Fruit fly (Drosophila melanogaster) whole organism, embryonic: Measurements from ENCODE around the gene ocn.

Source experiments
- Blimp-1 ChIP-seq: fragments of 200-800 bp; sonication (Bioruptor generic); optimal IDR thresholded peaks from 3 replicates; lab custom pipeline; 2018; ENCODE audit warnings: missing biosample characterization, missing genetic modification characterization, mild to moderate bottlenecking, moderate library complexity, missing genetic modification reagents
- CG11456 ChIP-seq: fragments of 200-800 bp; sonication (Bioruptor generic); IDR thresholded peaks from 3 replicates; pipeline ENCODE4 v1.3.6; 2022; ENCODE audit warnings: missing biosample characterization, missing genetic modification characterization
- CG13287 ChIP-seq: fragments of 200-800 bp; sonication (Bioruptor generic); IDR thresholded peaks from 2 replicates; pipeline ENCODE4 v1.3.6; 2022; ENCODE audit warnings: missing biosample characterization, missing genetic modification characterization; ENCODE audit not compliant: partially characterized antibody
- CG15601 ChIP-seq: fragments of 200-800 bp; sonication (Bioruptor generic); optimal IDR thresholded peaks from 3 replicates; lab custom pipeline; 2019; ENCODE audit warnings: missing biosample characterization, mild to moderate bottlenecking, missing genetic modification characterization, moderate library complexity
- CG1647 ChIP-seq: fragments of 200-800 bp; sonication (Bioruptor generic); optimal IDR thresholded peaks from 3 replicates; lab custom pipeline; 2016; ENCODE audit warnings: missing biosample characterization, missing genetic modification characterization
- CG16863 ChIP-seq: fragments of 200-800 bp; sonication (Bioruptor generic); optimal IDR thresholded peaks from 3 replicates; lab custom pipeline; 2016; ENCODE audit warnings: missing biosample characterization, missing genetic modification characterization
- CG18476 ChIP-seq: fragments of 200-800 bp; sonication (Bioruptor generic); optimal IDR thresholded peaks from 2 replicates; lab custom pipeline; 2016; ENCODE audit warnings: missing biosample characterization, mild to moderate bottlenecking, missing genetic modification characterization
- CG2202 ChIP-seq: fragments of 200-800 bp; sonication (Bioruptor generic); optimal IDR thresholded peaks from 2 replicates; lab custom pipeline; 2018; ENCODE audit warnings: missing biosample characterization, mild to moderate bottlenecking, missing genetic modification characterization
- CG2712 ChIP-seq: fragments of 200-800 bp; optimal IDR thresholded peaks from 3 replicates; lab custom pipeline; 2019; ENCODE audit warnings: missing biosample characterization, mild to moderate bottlenecking, missing genetic modification characterization, moderate library complexity
- CG32532 ChIP-seq: fragments of 200-800 bp; sonication (Bioruptor generic); IDR thresholded peaks from 2 replicates; pipeline ENCODE4 v1.3.6; 2022; ENCODE audit warnings: missing biosample characterization, missing genetic modification characterization
- CG5180 ChIP-seq: fragments of 200-800 bp; sonication (Bioruptor generic); optimal IDR thresholded peaks from 3 replicates; lab custom pipeline; 2017; ENCODE audit warnings: missing biosample characterization, missing genetic modification characterization, mild to moderate bottlenecking, moderate library complexity, missing genetic modification reagents
- CG5245 ChIP-seq: fragments of 200-800 bp; sonication (Bioruptor generic); optimal IDR thresholded peaks from 3 replicates; lab custom pipeline; 2016; ENCODE audit warnings: missing biosample characterization, missing genetic modification characterization
- CG7745 ChIP-seq: fragments of 200-800 bp; sonication (Bioruptor generic); optimal IDR thresholded peaks from 2 replicates; lab custom pipeline; 2018; ENCODE audit warnings: missing biosample characterization, mild to moderate bottlenecking, missing genetic modification characterization, moderate library complexity
- CG9609 ChIP-seq: fragments of 200-800 bp; sonication (Bioruptor generic); optimal IDR thresholded peaks from 3 replicates; lab custom pipeline; 2016; ENCODE audit warnings: missing biosample characterization, missing genetic modification characterization
- CG9797 ChIP-seq: fragments of 200-800 bp; sonication (Bioruptor generic); optimal IDR thresholded peaks from 3 replicates; lab custom pipeline; 2018; ENCODE audit warnings: missing biosample characterization, mild to moderate bottlenecking, missing genetic modification characterization
- Dip3 ChIP-seq: fragments of 200-800 bp; sonication (Bioruptor generic); optimal IDR thresholded peaks from 3 replicates; lab custom pipeline; 2016; ENCODE audit warnings: missing biosample characterization, missing genetic modification characterization
- Dref ChIP-seq: fragments of 200-800 bp; sonication (Bioruptor generic); IDR thresholded peaks from 2 replicates; pipeline ENCODE4 v1.3.6; 2022; ENCODE audit warnings: missing biosample characterization, missing genetic modification characterization
- Fer1 ChIP-seq: fragments of 200-800 bp; sonication (Bioruptor generic); optimal IDR thresholded peaks from 2 replicates; lab custom pipeline; 2017; ENCODE audit warnings: missing biosample characterization, mild to moderate bottlenecking, missing genetic modification characterization
- HLH3B ChIP-seq: fragments of 200-800 bp; sonication (Bioruptor generic); IDR thresholded peaks from 2 replicates; pipeline ENCODE4 v1.3.6; 2022; ENCODE audit warnings: missing biosample characterization, missing genetic modification characterization
- HLH4C ChIP-seq: fragments of 200-800 bp; sonication (Bioruptor generic); IDR thresholded peaks from 3 replicates; pipeline ENCODE4 v1.3.6; 2022; ENCODE audit warnings: missing biosample characterization, missing genetic modification characterization; ENCODE audit not compliant: partially characterized antibody
- Hey ChIP-seq: fragments of 200-800 bp; sonication (Bioruptor generic); optimal IDR thresholded peaks from 3 replicates; lab custom pipeline; 2018; ENCODE audit warnings: missing biosample characterization, mild to moderate bottlenecking, missing genetic modification characterization
- HmgZ ChIP-seq: fragments of 200-800 bp; sonication (Bioruptor generic); optimal IDR thresholded peaks from 2 replicates; lab custom pipeline; 2018; ENCODE audit warnings: missing biosample characterization, mild to moderate bottlenecking, missing genetic modification characterization
- Hr3 ChIP-seq: fragments of 200-800 bp; sonication (Bioruptor generic); optimal IDR thresholded peaks from 3 replicates; lab custom pipeline; 2016; ENCODE audit warnings: missing biosample characterization, missing genetic modification characterization
- Lim3 ChIP-seq: fragments of 200-800 bp; sonication (Bioruptor generic); IDR thresholded peaks from 2 replicates; pipeline ENCODE4 v1.3.6; 2022; ENCODE audit warnings: missing biosample characterization, missing genetic modification characterization
- MTF-1 ChIP-seq: fragments of 200-800 bp; sonication (Bioruptor generic); optimal IDR thresholded peaks from 2 replicates; lab custom pipeline; 2018; ENCODE audit warnings: missing biosample characterization, mild to moderate bottlenecking, missing genetic modification characterization, borderline replicate concordance
- Mad ChIP-seq: fragments of 200-800 bp; sonication (Bioruptor generic); optimal IDR thresholded peaks from 2 replicates; lab custom pipeline; 2016; ENCODE audit warnings: missing biosample characterization, missing genetic modification characterization
- Sry-β ChIP-seq: fragments of 200-800 bp; sonication (Bioruptor generic); optimal IDR thresholded peaks from 2 replicates; lab custom pipeline; 2018; ENCODE audit warnings: missing biosample characterization, mild to moderate bottlenecking, missing genetic modification characterization, moderate library complexity
- Ssrp ChIP-seq: fragments of 200-800 bp; sonication (Bioruptor generic); optimal IDR thresholded peaks from 2 replicates; lab custom pipeline; 2018; ENCODE audit warnings: missing biosample characterization, mild to moderate bottlenecking, missing genetic modification characterization, moderate library complexity
- ap ChIP-seq: fragments of 200-800 bp; sonication (Bioruptor generic); IDR thresholded peaks from 2 replicates; pipeline ENCODE4 v1.3.6; 2022; ENCODE audit warnings: missing biosample characterization, missing genetic modification characterization
- ato ChIP-seq: fragments of 200-800 bp; sonication (Bioruptor generic); IDR thresholded peaks from 2 replicates; pipeline ENCODE4 v1.3.6; 2022; ENCODE audit warnings: missing biosample characterization, missing genetic modification characterization; ENCODE audit not compliant: partially characterized antibody
- disco-r ChIP-seq: fragments of 200-800 bp; sonication (Bioruptor generic); optimal IDR thresholded peaks from 2 replicates; lab custom pipeline; 2016; ENCODE audit warnings: missing biosample characterization, missing genetic modification characterization
- dmrt99B ChIP-seq: fragments of 200-800 bp; sonication (Bioruptor generic); optimal IDR thresholded peaks from 2 replicates; lab custom pipeline; 2018; ENCODE audit warnings: missing biosample characterization, mild to moderate bottlenecking, missing genetic modification characterization, moderate library complexity
- en ChIP-seq: fragments of 200-800 bp; sonication (Bioruptor generic); optimal IDR thresholded peaks from 2 replicates; lab custom pipeline; 2016; ENCODE audit warnings: missing biosample characterization, missing genetic modification characterization
- gem ChIP-seq: fragments of 200-800 bp; sonication (Bioruptor generic); optimal IDR thresholded peaks from 2 replicates; lab custom pipeline; 2019; ENCODE audit warnings: missing biosample characterization, mild to moderate bottlenecking, missing genetic modification characterization, moderate library complexity
- gfzf ChIP-seq: fragments of 200-800 bp; sonication (Bioruptor generic); optimal IDR thresholded peaks from 2 replicates; lab custom pipeline; 2016; ENCODE audit warnings: missing biosample characterization, mild to moderate bottlenecking, missing genetic modification characterization, moderate library complexity
- gsb ChIP-seq: fragments of 200-800 bp; sonication (Bioruptor generic); IDR thresholded peaks from 2 replicates; pipeline ENCODE4 v1.3.6; 2022; ENCODE audit warnings: missing biosample characterization, missing genetic modification characterization
- hb ChIP-seq: fragments of 200-800 bp; sonication (Bioruptor generic); IDR thresholded peaks from 3 replicates; pipeline ENCODE4 v1.3.6; 2022; ENCODE audit warnings: missing biosample characterization, missing genetic modification characterization; ENCODE audit not compliant: partially characterized antibody
- hth ChIP-seq: fragments of >200 bp; optimal IDR thresholded peaks from 2 replicates; lab custom pipeline; 2017; ENCODE audit warnings: inconsistent platforms
- nmo ChIP-seq: fragments of 200-800 bp; sonication (Bioruptor generic); optimal IDR thresholded peaks from 2 replicates; lab custom pipeline; 2018; ENCODE audit warnings: missing biosample characterization, mild to moderate bottlenecking, missing genetic modification characterization, moderate library complexity
- nom ChIP-seq: fragments of 200-800 bp; sonication (Bioruptor generic); optimal IDR thresholded peaks from 2 replicates; lab custom pipeline; 2017; ENCODE audit warnings: missing biosample characterization, missing genetic modification characterization, mild to moderate bottlenecking, moderate library complexity, missing genetic modification reagents
- org-1 ChIP-seq: fragments of 200-800 bp; sonication (Bioruptor generic); optimal IDR thresholded peaks from 2 replicates; lab custom pipeline; 2017; ENCODE audit warnings: missing biosample characterization, missing genetic modification characterization
- peb ChIP-seq: fragments of 200-800 bp; sonication (Bioruptor generic); IDR thresholded peaks from 2 replicates; pipeline ENCODE4 v1.3.6; 2022; ENCODE audit warnings: missing biosample characterization, missing genetic modification characterization
- schlank ChIP-seq: fragments of 200-800 bp; sonication (Bioruptor generic); optimal IDR thresholded peaks from 2 replicates; lab custom pipeline; 2018; ENCODE audit warnings: missing biosample characterization, mild to moderate bottlenecking, missing genetic modification characterization
- scrt ChIP-seq: fragments of 200-800 bp; sonication (Bioruptor generic); optimal IDR thresholded peaks from 2 replicates; lab custom pipeline; 2018; ENCODE audit warnings: missing biosample characterization, mild to moderate bottlenecking, missing genetic modification characterization, moderate library complexity
- sens ChIP-seq: fragments of 200-800 bp; sonication (Bioruptor generic); peaks from one replicate; lab custom pipeline; 2016; ENCODE audit warnings: missing biosample characterization, missing genetic modification characterization
- sim ChIP-seq: fragments of 200-800 bp; sonication (Bioruptor generic); IDR thresholded peaks from 2 replicates; pipeline ENCODE4 v1.3.6; 2022; ENCODE audit warnings: missing biosample characterization, missing genetic modification characterization
- stc ChIP-seq: fragments of 200-800 bp; sonication (Bioruptor generic); IDR thresholded peaks from 2 replicates; pipeline ENCODE4 v1.3.6; 2022; ENCODE audit warnings: missing biosample characterization, missing genetic modification characterization
- tgo ChIP-seq: fragments of 200-800 bp; sonication (Bioruptor generic); IDR thresholded peaks from 3 replicates; pipeline ENCODE4 v1.3.6; 2022; ENCODE audit warnings: missing biosample characterization, missing genetic modification characterization
- tio ChIP-seq: fragments of 200-800 bp; sonication (Bioruptor generic); optimal IDR thresholded peaks from 2 replicates; lab custom pipeline; 2017; ENCODE audit warnings: missing biosample characterization, missing genetic modification characterization, inconsistent platforms
- tup ChIP-seq: fragments of 200-800 bp; sonication (Bioruptor generic); optimal IDR thresholded peaks from 2 replicates; lab custom pipeline; 2016; ENCODE audit warnings: missing biosample characterization, mild to moderate bottlenecking, missing genetic modification characterization, moderate library complexity
- zfh2 ChIP-seq: fragments of 200-800 bp; sonication (Bioruptor generic); optimal IDR thresholded peaks from 2 replicates; lab custom pipeline; 2016; ENCODE audit warnings: missing biosample characterization, missing genetic modification characterization

ocn gene

DNA sequence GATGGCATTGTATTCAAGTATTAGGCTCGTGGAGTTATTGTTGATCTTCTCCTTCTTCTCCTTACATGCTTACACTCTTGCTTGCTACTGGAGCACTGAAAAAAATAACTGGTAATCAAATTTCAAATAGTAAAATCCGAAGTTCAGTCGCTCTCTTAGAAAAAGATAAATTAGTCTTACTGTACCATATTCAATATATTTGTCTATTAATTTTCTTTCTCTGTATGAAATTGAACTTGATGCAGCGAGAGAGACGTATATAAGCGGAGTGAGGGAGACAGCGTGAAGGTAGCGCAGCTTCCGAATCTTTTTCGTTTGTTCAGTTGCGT, 23.6 kb upstream of the ocn start (continued):
- TF ChIP-seq Fer1 (GFP tag; lab: Kevin White, UChicago) (peak; percentile 88), HLH3B (peak; percentile 96), Ssrp (tag; lab: Kevin White, UChicago) (peak; percentile 72), ato (GFP tag; lab: Robert Waterston, UW) (no peak), tup (GFP tag; lab: Kevin White, UChicago) (peak; percentile 71), peb (GFP tag; lab: Robert Waterston, UW) (peak; percentile 87), Dref (GFP tag; lab: Robert Waterston, UW) (no peak), zfh2 (peak; percentile 38), sim (GFP tag; lab: Robert Waterston, UW) (peak; percentile 72; the same call in 1 of the 2 replicates), CG16863 (GFP tag; lab: Kevin White, UChicago) (peak; percentile 73), gem (tag; lab: Kevin White, UChicago) (peak; percentile 93), ap (peak; percentile 92), hth (no peak), CG5180 (GFP tag; lab: Kevin White, UChicago) (peak; percentile 81), CG5245 (GFP tag; lab: Kevin White, UChicago) (peak; percentile 93), Hey (tag; lab: Kevin White, UChicago) (no peak), dmrt99B (tag; lab: Kevin White, UChicago) (peak; percentile 95), Lim3 (GFP tag; lab: Robert Waterston, UW) (peak; percentile 74), CG9609 (GFP tag; lab: Kevin White, UChicago) (peak; percentile 68), Hr3 (peak; percentile 62), scrt (peak; percentile 82), stc (peak; percentile 93), disco-r (GFP tag; lab: Kevin White, UChicago) (peak; percentile 72), org-1 (GFP tag; lab: Kevin White, UChicago) (peak; percentile 74), Dip3 (GFP tag; lab: Kevin White, UChicago) (peak; percentile 62), gfzf (no peak), CG11456 (GFP tag; lab: Robert Waterston, UW) (peak; percentile 85), CG15601 (tag; lab: Kevin White, UChicago) (peak; percentile 54), CG1647 (peak; percentile 78), CG9797 (no peak), schlank (no peak), tgo (GFP tag; lab: Robert Waterston, UW) (peak; percentile 89), sens (GFP tag; lab: Kevin White, UChicago) (peak; percentile 98), gsb (GFP tag; lab: Robert Waterston, UW) (peak; percentile 67), CG32532 (GFP tag; lab: Robert Waterston, UW) (peak; percentile 79), en (GFP tag; lab: Kevin White, UChicago) (peak; percentile 72), CG18476 (GFP tag; lab: Kevin White, UChicago) (peak; percentile 90), Blimp-1 (peak; percentile 95), HmgZ (peak; percentile 36), HLH4C (GFP tag; lab: Robert Waterston, UW) (no peak), CG7745 (tag; lab: Kevin White, UChicago) (no peak), CG2712 (tag; lab: Kevin White, UChicago) (peak; percentile 87), tio (GFP tag; lab: Kevin White, UChicago) (peak; percentile 69), Sry-β (peak; percentile 59), hb (GFP tag; lab: Robert Waterston, UW) (no peak), MTF-1 (GFP tag; lab: Kevin White, UChicago) (peak; percentile 77), CG13287 (no peak), nmo (peak; percentile 94), nom (GFP tag; lab: Kevin White, UChicago) (peak; percentile 78), Mad (GFP tag; lab: Kevin White, UChicago) (peak; percentile 50), CG2202 (tag; lab: Kevin White, UChicago) (peak; percentile 26)
